Worm (Caenorhabditis elegans) whole organism, L1 larva: Measurements from ENCODE around the gene col-159.
A peak's percentile ranks its signal among the peaks of the same experiment; 100 is the strongest.

ENCODE experiments used
- C04F5.9 ChIP-seq: sonication (generic microtip); optimal IDR thresholded peaks from 2 replicates; lab custom pipeline; 2016; ENCODE audit warnings: missing genetic modification characterization, missing compliant biosample characterization
- C16A3.4 ChIP-seq: fragments of 150-350 bp; optimal IDR thresholded peaks from 2 replicates; lab custom pipeline; 2014; ENCODE audit warnings: missing biosample characterization, missing genetic modification characterization
- C34B4.2 ChIP-seq: sonication (generic microtip); optimal IDR thresholded peaks from 2 replicates; lab custom pipeline; 2017; ENCODE audit warnings: mild to moderate bottlenecking, missing genetic modification characterization, missing compliant biosample characterization
- alr-1 ChIP-seq: fragments of 200-800 bp; sonication (Bioruptor generic); optimal IDR thresholded peaks from 2 replicates; lab custom pipeline; 2018; ENCODE audit warnings: borderline replicate concordance, mild to moderate bottlenecking, missing genetic modification characterization, missing compliant biosample characterization
- aly-2 ChIP-seq: fragments of 150-350 bp; optimal IDR thresholded peaks from 2 replicates; lab custom pipeline; 2014; ENCODE audit warnings: missing biosample characterization, missing genetic modification characterization
- ama-1 ChIP-seq: fragments of 150-350 bp; optimal IDR thresholded peaks from 2 replicates; lab custom pipeline; 2014
- ceh-88 ChIP-seq: fragments of 200-800 bp; sonication (Bioruptor generic); IDR thresholded peaks from 2 replicates; pipeline ENCODE4 v1.3.6; 2022; ENCODE audit warnings: missing genetic modification characterization, missing compliant biosample characterization
- ceh-90 ChIP-seq: sonication (generic microtip); optimal IDR thresholded peaks from 2 replicates; lab custom pipeline; 2016; ENCODE audit warnings: missing genetic modification characterization, missing compliant biosample characterization
- ces-1 ChIP-seq: fragments of 150-350 bp; optimal IDR thresholded peaks from 2 replicates; lab custom pipeline; 2014; ENCODE audit warnings: missing biosample characterization, missing genetic modification reagents, missing genetic modification characterization
- dsc-1 ChIP-seq: sonication (generic microtip); optimal IDR thresholded peaks from 2 replicates; lab custom pipeline; 2016; ENCODE audit warnings: mild to moderate bottlenecking, missing genetic modification characterization, missing compliant biosample characterization
- efl-1 ChIP-seq, 4 experiments: fragments of 150-350 bp; optimal IDR thresholded peaks in 3 of 4; peaks in 1 of 4; 1 replicate in 1 of 4; 2 replicates in 3 of 4; lab custom pipeline; 2014; ENCODE audit warnings: missing biosample characterization in 2 of 4, missing genetic modification characterization in 2 of 4, missing genetic modification reagents in 2 of 4
- egl-13 ChIP-seq: sonication (generic microtip); optimal IDR thresholded peaks from 2 replicates; lab custom pipeline; 2016; ENCODE audit warnings: missing genotype, missing genetic modification reagents, missing genetic modification characterization, missing compliant biosample characterization
- elt-2 ChIP-seq: sonication (generic microtip); optimal IDR thresholded peaks from 2 replicates; lab custom pipeline; 2016; ENCODE audit warnings: missing genetic modification characterization, mild to moderate bottlenecking, inconsistent platforms, missing compliant biosample characterization, missing genetic modification reagents
- ets-5 ChIP-seq: fragments of 200-800 bp; sonication (Bioruptor generic); IDR thresholded peaks from 2 replicates; pipeline ENCODE4 v1.3.6; 2022; ENCODE audit warnings: missing genetic modification characterization, missing compliant biosample characterization
- fkh-8 ChIP-seq: sonication (generic microtip); optimal IDR thresholded peaks from 2 replicates; lab custom pipeline; 2016; ENCODE audit warnings: mild to moderate bottlenecking, missing genetic modification characterization, missing compliant biosample characterization
- fos-1 ChIP-seq: fragments of 150-350 bp; optimal IDR thresholded peaks from 2 replicates; lab custom pipeline; 2014; ENCODE audit warnings: missing biosample characterization, missing genetic modification characterization
- grh-1 ChIP-seq: fragments of 200-800 bp; sonication (Bioruptor generic); IDR thresholded peaks from 2 replicates; pipeline ENCODE4 v1.3.6; 2022; ENCODE audit warnings: missing genetic modification reagents, missing genetic modification characterization, missing compliant biosample characterization
- hlh-17 ChIP-seq: fragments of 200-800 bp; sonication (Bioruptor generic); optimal IDR thresholded peaks from 2 replicates; lab custom pipeline; 2018; ENCODE audit warnings: missing genetic modification characterization, mild to moderate bottlenecking, missing compliant biosample characterization, moderate library complexity, borderline replicate concordance
- hpl-2 ChIP-seq: fragments of 150-350 bp; optimal IDR thresholded peaks from 2 replicates; lab custom pipeline; 2014; ENCODE audit warnings: missing biosample characterization, missing genetic modification reagents, missing genetic modification characterization
- irx-1 ChIP-seq: sonication (generic microtip); optimal IDR thresholded peaks from 2 replicates; lab custom pipeline; 2016; ENCODE audit warnings: missing genetic modification characterization, missing compliant biosample characterization
- isw-1 ChIP-seq: fragments of 200-800 bp; sonication (Bioruptor generic); IDR thresholded peaks from 2 replicates; pipeline ENCODE4 v1.3.6; 2022; ENCODE audit warnings: missing genetic modification characterization, missing compliant biosample characterization
- jun-1 ChIP-seq: fragments of 150-350 bp; optimal IDR thresholded peaks from 2 replicates; lab custom pipeline; 2014; ENCODE audit warnings: missing biosample characterization, missing genetic modification reagents, missing genetic modification characterization
- lin-14 ChIP-seq: fragments of 200-800 bp; sonication (Bioruptor generic); optimal IDR thresholded peaks from 2 replicates; lab custom pipeline; 2018; ENCODE audit warnings: mild to moderate bottlenecking, missing genetic modification characterization, moderate library complexity, missing compliant biosample characterization
- lin-35 ChIP-seq, 2 experiments: fragments of 150-350 bp; optimal IDR thresholded peaks; 2 replicates each; lab custom pipeline; 2014; ENCODE audit warnings: missing biosample characterization in 2 of 2, missing genetic modification characterization in 2 of 2, missing genetic modification reagents in 2 of 2
- mab-9 ChIP-seq: fragments of 200-800 bp; sonication (Bioruptor generic); IDR thresholded peaks from 2 replicates; pipeline ENCODE4 v1.3.6; 2022; ENCODE audit warnings: missing genetic modification reagents, missing genetic modification characterization, missing compliant biosample characterization
- mdl-1 ChIP-seq, 2 experiments: fragments of 150-350 bp; optimal IDR thresholded peaks; 2 replicates each; lab custom pipeline; 2014 to 2017; ENCODE audit warnings: missing biosample characterization in 2 of 2, missing genetic modification characterization in 2 of 2, inconsistent platforms in 1 of 2
- nhr-19 ChIP-seq: fragments of 200-800 bp; sonication (Bioruptor generic); conservative IDR thresholded peaks from 2 replicates; pipeline ENCODE4 v1.3.6; 2022; ENCODE audit warnings: missing genetic modification characterization, missing compliant biosample characterization
- nhr-20 ChIP-seq: sonication (generic microtip); optimal IDR thresholded peaks from 2 replicates; lab custom pipeline; 2016; ENCODE audit warnings: mild to moderate bottlenecking, missing genetic modification characterization, missing compliant biosample characterization
- nhr-237 ChIP-seq: fragments of 150-350 bp; optimal IDR thresholded peaks from 2 replicates; lab custom pipeline; 2014; ENCODE audit warnings: missing biosample characterization, missing genetic modification characterization
- nhr-28 ChIP-seq: fragments of 150-350 bp; optimal IDR thresholded peaks from 2 replicates; lab custom pipeline; 2014; ENCODE audit warnings: missing biosample characterization, missing genetic modification characterization
- nhr-47 ChIP-seq: sonication (generic microtip); optimal IDR thresholded peaks from 2 replicates; lab custom pipeline; 2016; ENCODE audit warnings: mild to moderate bottlenecking, missing genetic modification characterization, moderate library complexity, missing compliant biosample characterization
- nhr-71 ChIP-seq: sonication (generic microtip); optimal IDR thresholded peaks from 2 replicates; lab custom pipeline; 2016; ENCODE audit warnings: mild to moderate bottlenecking, missing genetic modification characterization, moderate library complexity, missing compliant biosample characterization
- pax-3 ChIP-seq: fragments of 200-800 bp; sonication (Bioruptor generic); optimal IDR thresholded peaks from 2 replicates; lab custom pipeline; 2018; ENCODE audit warnings: mild to moderate bottlenecking, missing genetic modification characterization, moderate library complexity, missing compliant biosample characterization
- pqm-1 ChIP-seq: sonication (generic microtip); optimal IDR thresholded peaks from 3 replicates; lab custom pipeline; 2017; ENCODE audit warnings: missing biosample characterization, missing genetic modification characterization
- sox-4 ChIP-seq: sonication (generic microtip); optimal IDR thresholded peaks from 2 replicates; lab custom pipeline; 2016; ENCODE audit warnings: missing genetic modification characterization, missing compliant biosample characterization
- tlp-1 ChIP-seq: fragments of 150-350 bp; optimal IDR thresholded peaks from 2 replicates; lab custom pipeline; 2014; ENCODE audit warnings: missing biosample characterization, missing genetic modification characterization
- ztf-11 ChIP-seq, 2 experiments: sonication (generic microtip); optimal IDR thresholded peaks; 2 replicates each; lab custom pipeline; 2016 to 2017; ENCODE audit warnings: missing genetic modification characterization in 2 of 2, missing biosample characterization in 1 of 2, missing compliant biosample characterization in 1 of 2

col-159 gene

DNA sequence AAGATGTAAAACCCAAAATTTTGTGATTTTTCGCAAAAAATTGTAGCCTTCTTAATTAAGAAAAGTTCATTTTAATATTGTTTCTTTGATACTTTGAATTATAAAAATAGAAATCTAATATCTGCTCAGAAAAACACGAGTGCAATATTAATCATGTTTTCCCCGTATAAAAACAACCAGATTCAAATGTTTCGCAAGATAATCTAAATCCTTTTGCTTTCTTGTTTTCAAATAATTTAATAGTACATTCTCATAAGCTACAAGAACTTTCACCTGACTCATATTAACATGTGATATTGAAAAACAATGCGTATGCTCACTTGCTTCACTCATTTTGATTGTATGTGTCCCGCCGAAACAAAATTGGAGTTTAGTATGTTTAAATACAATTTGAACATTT, 33.3 kb upstream of the col-159 start:
- no peak for TF ChIP-seq irx-1 (tag; lab: Kevin White, UChicago)
- TF ChIP-seq lin-14: no peak
- TF ChIP-seq nhr-28 (tag; lab: Kevin White, UChicago): no peak
- TF ChIP-seq nhr-71 (tag; lab: Kevin White, UChicago): peak; percentile 51
- TF ChIP-seq isw-1 (GFP tag; lab: Robert Waterston, UW): no peak
- no peak for TF ChIP-seq nhr-237 (tag; lab: Kevin White, UChicago)
- peak; percentile 61 for TF ChIP-seq pax-3 (tag; lab: Kevin White, UChicago)
- TF ChIP-seq dsc-1: peak; percentile 69
- no peak for TF ChIP-seq sox-4 (tag; lab: Kevin White, UChicago)
- TF ChIP-seq ama-1 (lab: Kevin White, UChicago): no peak
- TF ChIP-seq nhr-47 (tag; lab: Kevin White, UChicago): peak; percentile 45
- TF ChIP-seq fkh-8 (tag; lab: Kevin White, UChicago): peak; percentile 69

DNA sequence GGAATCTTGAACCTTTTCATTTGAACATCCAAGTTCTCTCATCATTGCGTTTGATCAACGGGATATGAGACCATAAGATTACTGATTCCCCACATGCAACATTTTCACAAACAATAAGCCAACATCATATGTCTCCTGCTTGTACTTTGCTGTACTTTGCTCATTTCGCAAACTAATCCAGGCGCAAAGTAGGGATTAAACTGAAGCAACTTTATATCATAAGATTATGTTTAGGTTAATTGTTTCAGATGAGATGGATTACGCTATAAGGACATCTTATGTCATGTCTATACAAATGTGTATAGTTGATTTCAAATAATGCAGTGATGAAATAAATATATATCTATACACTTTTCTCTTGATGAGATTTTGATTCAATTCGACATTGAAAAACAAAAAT, 27.6 kb upstream of the col-159 start:
- TF ChIP-seq dsc-1 (peak; percentile 74), nhr-71 (tag; lab: Kevin White, UChicago) (no peak), pax-3 (tag; lab: Kevin White, UChicago) (peak; percentile 82), efl-1 (optimal IDR thresholded peaks at IDR 0.05; lab: Kevin White, UChicago) (no peak), efl-1 (GFP tag; optimal IDR thresholded peaks at IDR 0.05 in 1 of 2; lab: Kevin White, UChicago) (peak in 1 of 2 experiments; percentile 20)
- TF ChIP-seq, all 84 proteins: peak for 3

DNA sequence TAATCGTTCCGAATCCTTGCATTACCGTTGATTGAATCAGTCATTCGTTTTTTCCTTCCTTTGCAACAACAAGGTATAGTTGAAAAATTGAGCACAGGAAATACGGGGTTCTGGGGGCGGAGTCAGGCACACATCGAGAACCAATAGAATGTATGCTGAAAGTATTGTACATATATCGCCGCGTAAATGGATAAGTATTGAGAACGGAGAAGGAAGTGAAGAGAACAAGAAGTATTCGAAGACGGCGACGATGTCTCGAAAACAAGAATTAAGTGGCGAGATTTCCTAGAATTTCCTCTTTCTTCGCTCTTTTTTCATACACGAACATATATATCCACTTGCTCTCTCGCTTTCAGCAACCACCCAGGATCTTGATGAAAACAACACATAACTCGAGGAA, 19.1 kb upstream of the col-159 start:
- TF ChIP-seq C16A3.4 (tag; lab: Kevin White, UChicago) (no peak), dsc-1 (no peak), grh-1 (GFP tag; lab: Robert Waterston, UW) (no peak), C04F5.9 (no peak), ztf-11 (tag; optimal IDR thresholded peaks at IDR 0.05; lab: Kevin White, UChicago) (no peak), fos-1 (tag; lab: Kevin White, UChicago) (no peak), hlh-17 (GFP tag; lab: Kevin White, UChicago) (no peak), nhr-19 (GFP tag; lab: Robert Waterston, UW) (no peak), alr-1 (tag; lab: Kevin White, UChicago) (no peak), mdl-1 (tag; optimal IDR thresholded peaks at IDR 0.05; lab: Kevin White, UChicago) (no peak), aly-2 (tag; lab: Kevin White, UChicago) (no peak), egl-13 (tag; lab: Kevin White, UChicago) (no peak), mab-9 (no peak), tlp-1 (no peak)

DNA sequence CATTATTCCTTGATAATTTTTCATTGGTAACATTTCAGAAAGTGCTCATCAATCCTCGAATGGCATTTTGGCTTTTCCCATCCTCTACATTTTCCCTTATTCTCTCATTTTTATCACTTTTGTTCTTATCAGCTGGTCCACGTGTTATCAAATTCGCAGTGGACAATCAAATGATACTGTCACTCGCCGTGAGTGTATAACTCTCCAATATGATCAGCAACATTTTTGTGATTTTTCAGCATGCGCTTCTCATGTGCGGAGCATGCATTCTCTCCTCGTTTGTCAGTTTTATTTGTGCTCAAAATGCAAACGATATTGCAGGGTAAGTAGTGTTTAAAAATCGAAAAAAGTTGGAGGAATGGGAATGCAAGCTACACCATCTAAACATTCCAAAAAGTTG, 10.6 kb upstream of the col-159 start:
- TF ChIP-seq grh-1 (GFP tag; lab: Robert Waterston, UW) (no peak), jun-1 (peak; percentile 56), hpl-2 (GFP tag; lab: Kevin White, UChicago) (no peak), ceh-90 (no peak), mdl-1 (tag; optimal IDR thresholded peaks at IDR 0.05; lab: Kevin White, UChicago) (peak in 1 of 2 experiments; percentile 61), ces-1 (GFP tag; lab: Kevin White, UChicago) (no peak), nhr-20 (peak; percentile 33), ceh-88 (GFP tag; lab: Robert Waterston, UW) (no peak), C34B4.2 (tag; lab: Kevin White, UChicago) (no peak), pqm-1 (tag; lab: Kevin White, UChicago) (peak; percentile 85), lin-35 (GFP tag; optimal IDR thresholded peaks at IDR 0.05; lab: Kevin White, UChicago) (peak in 1 of 2 experiments; percentile 53), nhr-19 (GFP tag; lab: Robert Waterston, UW) (peak; percentile 19; the same call in 1 of the 2 replicates), pax-3 (tag; lab: Kevin White, UChicago) (peak; percentile 70), elt-2 (tag; lab: Kevin White, UChicago) (peak; percentile 97), ets-5 (GFP tag; lab: Robert Waterston, UW) (no peak)
